Fruit fly (Drosophila melanogaster): ENCODE results near the gene CG32488.

DNA sequence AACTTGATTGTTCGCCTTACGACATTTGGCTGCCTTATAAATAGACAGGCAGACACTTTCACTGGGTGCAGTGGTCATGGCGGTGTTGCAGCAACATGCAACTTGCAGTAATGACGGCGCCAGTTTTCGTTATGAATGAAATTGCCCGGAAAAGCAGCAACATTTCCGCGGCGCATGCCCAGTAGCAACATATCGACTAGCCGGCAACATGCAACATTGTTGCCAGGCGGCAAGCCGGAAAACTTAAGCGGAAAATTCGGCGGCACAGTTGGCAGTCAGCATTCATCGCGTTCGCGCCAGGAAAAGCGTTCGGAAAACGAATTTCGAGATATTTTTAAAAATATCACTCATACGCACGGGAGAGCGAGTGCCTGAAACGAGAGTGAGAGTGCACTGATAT, 14.4 kb downstream of the CG32488 start, which contains the start of gene FMRFaR:
- no peak for TF ChIP-seq usp (GFP tag; optimal IDR thresholded peaks at IDR 0.05)
- TF ChIP-seq psq (optimal IDR thresholded peaks at IDR 0.05), result no peak
- no peak for TF ChIP-seq Dll (optimal IDR thresholded peaks at IDR 0.05)
- TF ChIP-seq pan (optimal IDR thresholded peaks at IDR 0.05), result no peak
